Worm (Caenorhabditis elegans) whole organism, mixed stage, embryonic: ENCODE results near the gene C16C8.22.

ENCODE experiments used
- M03D4.4 ChIP-seq: sonication (generic microtip); optimal IDR thresholded peaks from 2 replicates; lab custom pipeline; 2017; ENCODE audit warnings: mild to moderate bottlenecking, missing genetic modification characterization, missing compliant biosample characterization
- bed-3 ChIP-seq: fragments of 200-800 bp; sonication (Bioruptor generic); optimal IDR thresholded peaks from 3 replicates; lab custom pipeline; 2018; ENCODE audit warnings: mild to moderate bottlenecking, missing genetic modification characterization, moderate library complexity, missing compliant biosample characterization
- blmp-1 ChIP-seq: fragments of 150-350 bp; optimal IDR thresholded peaks from 2 replicates; lab custom pipeline; 2014; ENCODE audit warnings: missing biosample characterization, missing genetic modification characterization
- ceh-43 ChIP-seq: fragments of 200-800 bp; sonication (Bioruptor generic); optimal IDR thresholded peaks from 2 replicates; lab custom pipeline; 2018; ENCODE audit warnings: mild to moderate bottlenecking, missing genetic modification characterization, moderate library complexity, missing compliant biosample characterization
- ceh-83 ChIP-seq: fragments of 200-800 bp; sonication (Bioruptor generic); optimal IDR thresholded peaks from 2 replicates; lab custom pipeline; 2018; ENCODE audit warnings: mild to moderate bottlenecking, missing genetic modification characterization, missing compliant biosample characterization
- ces-1 ChIP-seq: fragments of 150-350 bp; optimal IDR thresholded peaks from 2 replicates; lab custom pipeline; 2014; ENCODE audit warnings: missing biosample characterization, missing genetic modification reagents, missing genetic modification characterization
- elt-1 ChIP-seq: sonication (generic microtip); optimal IDR thresholded peaks from 2 replicates; lab custom pipeline; 2017; ENCODE audit warnings: missing genetic modification characterization, mild to moderate bottlenecking, missing compliant biosample characterization, antibody characterized with exemption, moderate library complexity, borderline replicate concordance; ENCODE audit not compliant: insufficient read depth
- elt-3 ChIP-seq: fragments of 150-350 bp; optimal IDR thresholded peaks from 2 replicates; lab custom pipeline; 2014; ENCODE audit warnings: missing biosample characterization, missing genetic modification characterization
- ham-2 ChIP-seq: fragments of 200-800 bp; sonication (Bioruptor generic); optimal IDR thresholded peaks from 2 replicates; lab custom pipeline; 2018; ENCODE audit warnings: mild to moderate bottlenecking, missing genetic modification characterization, missing compliant biosample characterization
- hlh-1 ChIP-seq: fragments of 150-350 bp; optimal IDR thresholded peaks from 2 replicates; lab custom pipeline; 2014; ENCODE audit warnings: missing biosample characterization, missing genetic modification reagents, missing genetic modification characterization
- lin-13 ChIP-seq: fragments of 150-350 bp; optimal IDR thresholded peaks from 2 replicates; lab custom pipeline; 2014; ENCODE audit warnings: missing biosample characterization, missing genetic modification characterization
- lsy-2 ChIP-seq: fragments of 150-350 bp; optimal IDR thresholded peaks from 2 replicates; lab custom pipeline; 2014; ENCODE audit warnings: missing biosample characterization, missing genetic modification characterization
- mab-5 ChIP-seq: fragments of 150-350 bp; optimal IDR thresholded peaks from 2 replicates; lab custom pipeline; 2014; ENCODE audit warnings: missing biosample characterization, missing genetic modification characterization
- mep-1 ChIP-seq: fragments of 150-350 bp; optimal IDR thresholded peaks from 2 replicates; lab custom pipeline; 2017; ENCODE audit warnings: missing biosample characterization, missing genetic modification reagents, missing genetic modification characterization, inconsistent platforms
- mls-2 ChIP-seq: sonication (generic microtip); optimal IDR thresholded peaks from 2 replicates; lab custom pipeline; 2016; ENCODE audit warnings: mild to moderate bottlenecking, missing genetic modification characterization, moderate library complexity, missing compliant biosample characterization
- nhr-12 ChIP-seq: fragments of 150-350 bp; optimal IDR thresholded peaks from 2 replicates; lab custom pipeline; 2014; ENCODE audit warnings: missing biosample characterization, missing genetic modification characterization
- nhr-2 ChIP-seq: fragments of 150-350 bp; optimal IDR thresholded peaks from 2 replicates; lab custom pipeline; 2014; ENCODE audit warnings: missing biosample characterization, missing genetic modification characterization
- nhr-237 ChIP-seq: fragments of 150-350 bp; optimal IDR thresholded peaks from 2 replicates; lab custom pipeline; 2014; ENCODE audit warnings: missing biosample characterization, missing genetic modification characterization
- nhr-76 ChIP-seq: sonication (generic microtip); optimal IDR thresholded peaks from 2 replicates; lab custom pipeline; 2017; ENCODE audit warnings: missing biosample characterization, missing genetic modification characterization
- pha-4 ChIP-seq: fragments of 150-350 bp; optimal IDR thresholded peaks from 2 replicates; lab custom pipeline; 2018; ENCODE audit warnings: missing biosample characterization, missing genetic modification reagents, missing genetic modification characterization
- sem-2 ChIP-seq: fragments of 200-800 bp; sonication (Bioruptor generic); optimal IDR thresholded peaks from 2 replicates; lab custom pipeline; 2018; ENCODE audit warnings: mild to moderate bottlenecking, missing genetic modification characterization, missing compliant biosample characterization
- snpc-4 ChIP-seq: fragments of 150-350 bp; optimal IDR thresholded peaks from 2 replicates; lab custom pipeline; 2014; ENCODE audit warnings: missing biosample characterization, missing genetic modification characterization
- sptf-1 ChIP-seq: sonication (generic microtip); optimal IDR thresholded peaks from 2 replicates; lab custom pipeline; 2017; ENCODE audit warnings: mild to moderate bottlenecking, missing genetic modification characterization, moderate library complexity, missing compliant biosample characterization
- tbx-8 ChIP-seq: fragments of 200-800 bp; sonication (Bioruptor generic); optimal IDR thresholded peaks from 2 replicates; lab custom pipeline; 2018; ENCODE audit warnings: mild to moderate bottlenecking, missing genetic modification characterization, moderate library complexity, missing compliant biosample characterization
- unc-120 ChIP-seq: sonication (generic microtip); optimal IDR thresholded peaks from 2 replicates; lab custom pipeline; 2017; ENCODE audit warnings: missing genetic modification characterization, missing compliant biosample characterization; ENCODE audit not compliant: poor library complexity, severe bottlenecking
- unc-39 ChIP-seq: fragments of 150-350 bp; optimal IDR thresholded peaks from 2 replicates; lab custom pipeline; 2014; ENCODE audit warnings: missing biosample characterization, missing genetic modification characterization
- unc-62 ChIP-seq: fragments of 150-350 bp; optimal IDR thresholded peaks from 2 replicates; lab custom pipeline; 2014; ENCODE audit warnings: missing biosample characterization, missing genetic modification reagents, missing genetic modification characterization
- zip-8 ChIP-seq: fragments of 150-350 bp; optimal IDR thresholded peaks from 2 replicates; lab custom pipeline; 2014; ENCODE audit warnings: missing biosample characterization, missing genetic modification characterization
- ztf-11 ChIP-seq: fragments of 150-350 bp; optimal IDR thresholded peaks from 2 replicates; lab custom pipeline; 2014; ENCODE audit warnings: missing biosample characterization, missing genetic modification characterization

C16C8.22 gene

ce11 chrII:3481584-3481983 lies 38.5 kb upstream of the C16C8.22 start, which contains the start of gene Y49F6B.8:
Gene Y49F6B.8, minus strand, starts transcription at chrII:3481684.
- TF ChIP-seq hlh-1 (tag; lab: Kevin White, UChicago) (no peak), blmp-1 (tag; lab: Kevin White, UChicago) (no peak), ham-2 (GFP tag; lab: Kevin White, UChicago) (no peak), nhr-2 (tag; lab: Kevin White, UChicago) (no peak), elt-1 (tag; lab: Kevin White, UChicago) (no peak), bed-3 (GFP tag; lab: Kevin White, UChicago) (no peak), nhr-76 (tag; lab: Kevin White, UChicago) (no peak), pha-4 (tag; lab: Kevin White, UChicago) (no peak), ces-1 (GFP tag; lab: Kevin White, UChicago) (no peak), elt-3 (tag; lab: Kevin White, UChicago) (no peak), zip-8 (tag; lab: Kevin White, UChicago) (no peak), lin-13 (no peak), sptf-1 (tag; lab: Kevin White, UChicago) (no peak), unc-120 (tag; lab: Kevin White, UChicago) (no peak), mep-1 (no peak), nhr-12 (tag; lab: Kevin White, UChicago) (no peak)

- TF ChIP-seq bed-3 (GFP tag; lab: Kevin White, UChicago): no peak
- no peak for TF ChIP-seq ces-1 (GFP tag; lab: Kevin White, UChicago)
- TF ChIP-seq unc-39 (tag; lab: Kevin White, UChicago): no peak
- no peak for TF ChIP-seq blmp-1 (tag; lab: Kevin White, UChicago)
- no peak for TF ChIP-seq ceh-43 (GFP tag; lab: Kevin White, UChicago)
- no peak for TF ChIP-seq elt-3 (tag; lab: Kevin White, UChicago)
- TF ChIP-seq sptf-1 (tag; lab: Kevin White, UChicago): no peak
- TF ChIP-seq nhr-12 (tag; lab: Kevin White, UChicago): no peak
- no peak for TF ChIP-seq nhr-76 (tag; lab: Kevin White, UChicago)
- TF ChIP-seq snpc-4: no peak
- no peak for TF ChIP-seq elt-1 (tag; lab: Kevin White, UChicago)
These were observed 34.1 kb upstream of the C16C8.22 start, which contains the start of gene fbxb-104 for ce11 chrII:3477171-3477570. Gene fbxb-104, minus strand, starts transcription at chrII:3477271.

ce11 chrII:3476536-3476935 lies 33.5 kb upstream of the C16C8.22 start:
- no peak for TF ChIP-seq hlh-1 (tag; lab: Kevin White, UChicago)
- TF ChIP-seq ceh-83 (GFP tag; lab: Kevin White, UChicago): no peak
- TF ChIP-seq elt-3 (tag; lab: Kevin White, UChicago): no peak
- no peak for TF ChIP-seq mls-2 (tag; lab: Kevin White, UChicago)
- TF ChIP-seq nhr-12 (tag; lab: Kevin White, UChicago): no peak
- TF ChIP-seq snpc-4: no peak
- no peak for TF ChIP-seq sem-2 (GFP tag; lab: Kevin White, UChicago)
- TF ChIP-seq nhr-76 (tag; lab: Kevin White, UChicago): no peak
- no peak for TF ChIP-seq unc-62 (GFP tag; lab: Kevin White, UChicago)
- TF ChIP-seq mab-5 (tag; lab: Kevin White, UChicago): no peak
- no peak for TF ChIP-seq mep-1
- TF ChIP-seq M03D4.4 (tag; lab: Kevin White, UChicago): no peak
- TF ChIP-seq ztf-11 (tag; lab: Kevin White, UChicago): no peak
- no peak for TF ChIP-seq blmp-1 (tag; lab: Kevin White, UChicago)
- TF ChIP-seq pha-4 (tag; lab: Kevin White, UChicago): no peak
- no peak for TF ChIP-seq tbx-8 (GFP tag; lab: Kevin White, UChicago)
- TF ChIP-seq ceh-43 (GFP tag; lab: Kevin White, UChicago): no peak

ce11 chrII:3473744-3474143 lies 30.7 kb upstream of the C16C8.22 start, which contains the start of gene sdz-32:
Gene sdz-32, plus strand, starts transcription at chrII:3474044.
- TF ChIP-seq ceh-83 (GFP tag; lab: Kevin White, UChicago) (no peak), elt-3 (tag; lab: Kevin White, UChicago) (no peak), blmp-1 (tag; lab: Kevin White, UChicago) (no peak)

DNA sequence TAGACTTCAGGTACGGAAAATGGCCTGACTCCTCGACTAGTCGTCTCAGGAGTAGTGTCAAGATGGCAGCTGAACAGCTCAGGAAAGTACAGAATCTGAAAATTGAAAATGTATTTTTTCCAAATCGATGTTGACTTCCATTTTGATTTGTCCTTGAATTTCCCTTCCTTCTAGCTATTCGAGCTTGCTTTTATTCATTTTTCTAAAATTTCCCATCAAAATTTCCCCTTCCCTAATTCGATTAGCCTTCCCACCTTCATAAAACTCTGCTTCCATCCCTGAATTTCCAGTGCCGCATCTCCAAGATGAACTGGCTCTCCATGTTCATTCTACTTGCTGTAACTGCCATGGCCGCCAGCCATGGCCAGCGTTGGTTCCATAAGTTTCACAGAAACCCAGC lies 29.8 kb upstream of the C16C8.22 start, which contains the start of gene Y49F6B.6:
Gene Y49F6B.6, plus strand, starts transcription at position 301 of the 400 bp plus-strand sequence.
- TF ChIP-seq mab-5 (tag; lab: Kevin White, UChicago): no peak
- no peak for TF ChIP-seq ceh-83 (GFP tag; lab: Kevin White, UChicago)
- no peak for TF ChIP-seq nhr-2 (tag; lab: Kevin White, UChicago)
- TF ChIP-seq nhr-76 (tag; lab: Kevin White, UChicago): no peak
- no peak for TF ChIP-seq M03D4.4 (tag; lab: Kevin White, UChicago)
- TF ChIP-seq mls-2 (tag; lab: Kevin White, UChicago): no peak
- no peak for TF ChIP-seq ces-1 (GFP tag; lab: Kevin White, UChicago)
- no peak for TF ChIP-seq unc-62 (GFP tag; lab: Kevin White, UChicago)
- no peak for TF ChIP-seq lsy-2 (tag; lab: Kevin White, UChicago)
- TF ChIP-seq unc-39 (tag; lab: Kevin White, UChicago): no peak
- no peak for TF ChIP-seq sem-2 (GFP tag; lab: Kevin White, UChicago)
- no peak for TF ChIP-seq unc-120 (tag; lab: Kevin White, UChicago)
- no peak for TF ChIP-seq mep-1
- TF ChIP-seq ham-2 (GFP tag; lab: Kevin White, UChicago): no peak
- TF ChIP-seq snpc-4: no peak
- no peak for TF ChIP-seq blmp-1 (tag; lab: Kevin White, UChicago)
- TF ChIP-seq nhr-237: no peak
- no peak for TF ChIP-seq hlh-1 (tag; lab: Kevin White, UChicago)
- TF ChIP-seq, all 35 proteins: peak for 0
